Fruit fly (Drosophila melanogaster) whole organism, embryonic: ENCODE data around the gene CG6931.

Experiments used
- Bteb2 ChIP-seq: fragments of 200-800 bp; sonication (Bioruptor generic); optimal IDR thresholded peaks from 2 replicates; lab custom pipeline; 2016; ENCODE audit warnings: missing biosample characterization, missing genetic modification characterization
- CG10267 ChIP-seq: fragments of 200-800 bp; sonication (Bioruptor generic); optimal IDR thresholded peaks from 2 replicates; lab custom pipeline; 2018; ENCODE audit warnings: missing biosample characterization, mild to moderate bottlenecking, missing genetic modification characterization, moderate library complexity
- CG10462 ChIP-seq: fragments of 200-800 bp; sonication (Bioruptor generic); optimal IDR thresholded peaks from 2 replicates; lab custom pipeline; 2016; ENCODE audit warnings: missing biosample characterization, missing genetic modification characterization
- CG12219 ChIP-seq: fragments of 200-800 bp; sonication (Bioruptor generic); optimal IDR thresholded peaks from 3 replicates; lab custom pipeline; 2018; ENCODE audit warnings: missing biosample characterization, mild to moderate bottlenecking, missing genetic modification characterization
- CG13775 ChIP-seq: fragments of 200-800 bp; sonication (Bioruptor generic); optimal IDR thresholded peaks from 3 replicates; lab custom pipeline; 2017; ENCODE audit warnings: missing biosample characterization, mild to moderate bottlenecking, missing genetic modification characterization
- CG15601 ChIP-seq: fragments of 200-800 bp; sonication (Bioruptor generic); optimal IDR thresholded peaks from 3 replicates; lab custom pipeline; 2019; ENCODE audit warnings: missing biosample characterization, mild to moderate bottlenecking, missing genetic modification characterization, moderate library complexity
- CG16779 ChIP-seq: fragments of 200-800 bp; sonication (Bioruptor generic); IDR thresholded peaks from 2 replicates; pipeline ENCODE4 v1.3.6; 2022; ENCODE audit warnings: missing biosample characterization, missing genetic modification characterization
- CG17612 ChIP-seq: fragments of 200-800 bp; sonication (Bioruptor generic); IDR thresholded peaks from 2 replicates; pipeline ENCODE4 v1.3.6; 2022; ENCODE audit warnings: missing biosample characterization, missing genetic modification characterization
- CG2678 ChIP-seq: fragments of 200-800 bp; sonication (Bioruptor generic); optimal IDR thresholded peaks from 3 replicates; lab custom pipeline; 2019; ENCODE audit warnings: missing biosample characterization, mild to moderate bottlenecking, missing genetic modification characterization, moderate library complexity
- CG32532 ChIP-seq: fragments of 200-800 bp; sonication (Bioruptor generic); IDR thresholded peaks from 2 replicates; pipeline ENCODE4 v1.3.6; 2022; ENCODE audit warnings: missing biosample characterization, missing genetic modification characterization
- CG32767 ChIP-seq: fragments of 200-800 bp; sonication (Bioruptor generic); IDR thresholded peaks from 2 replicates; pipeline ENCODE4 v1.3.6; 2022; ENCODE audit warnings: missing biosample characterization, missing genetic modification characterization
- CG34376 ChIP-seq: fragments of 200-800 bp; sonication (Bioruptor generic); optimal IDR thresholded peaks from 2 replicates; lab custom pipeline; 2018; ENCODE audit warnings: missing biosample characterization, mild to moderate bottlenecking, missing genetic modification characterization
- CG3847 ChIP-seq: fragments of 200-800 bp; sonication (Bioruptor generic); IDR thresholded peaks from 2 replicates; pipeline ENCODE4 v1.3.6; 2022; ENCODE audit warnings: missing biosample characterization, missing genetic modification characterization
- CG5953 ChIP-seq: fragments of 200-800 bp; sonication (Bioruptor generic); IDR thresholded peaks from 2 replicates; pipeline ENCODE4 v1.3.6; 2022; ENCODE audit warnings: missing biosample characterization, missing genetic modification characterization
- CG7987 ChIP-seq: fragments of 200-800 bp; sonication (Bioruptor generic); optimal IDR thresholded peaks from 2 replicates; lab custom pipeline; 2018; ENCODE audit warnings: missing biosample characterization, mild to moderate bottlenecking, missing genetic modification characterization, moderate library complexity
- ERR ChIP-seq: fragments of 200-800 bp; sonication (Bioruptor generic); optimal IDR thresholded peaks from 2 replicates; lab custom pipeline; 2016; ENCODE audit warnings: missing biosample characterization, missing genetic modification characterization
- Gug ChIP-seq: fragments of 200-800 bp; sonication (Bioruptor generic); IDR thresholded peaks from 4 replicates; pipeline ENCODE4 v1.3.6; 2022; ENCODE audit warnings: missing biosample characterization, missing genetic modification characterization
- Hr3 ChIP-seq: fragments of 200-800 bp; sonication (Bioruptor generic); optimal IDR thresholded peaks from 3 replicates; lab custom pipeline; 2016; ENCODE audit warnings: missing biosample characterization, missing genetic modification characterization
- MBD-R2 ChIP-seq: fragments of 200-800 bp; sonication (Bioruptor generic); IDR thresholded peaks from 2 replicates; pipeline ENCODE4 v1.3.6; 2022; ENCODE audit warnings: missing biosample characterization, missing genetic modification characterization
- Mes4 ChIP-seq: fragments of 200-800 bp; sonication (Bioruptor generic); optimal IDR thresholded peaks from 2 replicates; lab custom pipeline; 2016; ENCODE audit warnings: missing biosample characterization, missing genetic modification characterization
- NK7.1 ChIP-seq: fragments of 200-800 bp; sonication (Bioruptor generic); optimal IDR thresholded peaks from 3 replicates; lab custom pipeline; 2016; ENCODE audit warnings: missing biosample characterization, missing genetic modification characterization
- Oli ChIP-seq: fragments of 200-800 bp; sonication (Bioruptor generic); optimal IDR thresholded peaks from 2 replicates; lab custom pipeline; 2018; ENCODE audit warnings: missing biosample characterization, mild to moderate bottlenecking, missing genetic modification characterization, moderate library complexity
- Side ChIP-seq: fragments of 200-800 bp; sonication (Bioruptor generic); optimal IDR thresholded peaks from 2 replicates; lab custom pipeline; 2016; ENCODE audit warnings: missing biosample characterization, missing genetic modification characterization
- Taf1 ChIP-seq: fragments of 200-800 bp; sonication (Bioruptor generic); IDR thresholded peaks from 2 replicates; pipeline ENCODE4 v1.3.6; 2022; ENCODE audit warnings: missing biosample characterization, missing genetic modification characterization
- ase ChIP-seq: fragments of 200-800 bp; sonication (Bioruptor generic); IDR thresholded peaks from 3 replicates; pipeline ENCODE4 v1.3.6; 2022; ENCODE audit warnings: missing biosample characterization, missing genetic modification characterization
- br ChIP-seq: fragments of >200 bp; optimal IDR thresholded peaks from 2 replicates; lab custom pipeline; 2017
- cas ChIP-seq: fragments of 200-800 bp; sonication (Bioruptor generic); IDR thresholded peaks from 2 replicates; pipeline ENCODE4 v1.3.6; 2022; ENCODE audit warnings: missing biosample characterization, missing genetic modification characterization
- cato ChIP-seq: fragments of 200-800 bp; sonication (Bioruptor generic); optimal IDR thresholded peaks from 2 replicates; lab custom pipeline; 2016; ENCODE audit warnings: missing biosample characterization, missing genetic modification characterization, borderline replicate concordance
- crp ChIP-seq, 2 experiments: fragments of 200-800 bp; sonication (Bioruptor generic); optimal IDR thresholded peaks; 2 replicates in 1 of 2; 3 replicates in 1 of 2; lab custom pipeline; 2017; ENCODE audit warnings: missing biosample characterization in 2 of 2, missing genetic modification characterization in 2 of 2, mild to moderate bottlenecking in 1 of 2, moderate library complexity in 1 of 2
- cwo ChIP-seq: fragments of 200-800 bp; sonication (Bioruptor generic); optimal IDR thresholded peaks from 3 replicates; lab custom pipeline; 2017; ENCODE audit warnings: missing biosample characterization, missing genetic modification characterization, mild to moderate bottlenecking, moderate library complexity, missing genetic modification reagents
- dmrt99B ChIP-seq: fragments of 200-800 bp; sonication (Bioruptor generic); optimal IDR thresholded peaks from 2 replicates; lab custom pipeline; 2018; ENCODE audit warnings: missing biosample characterization, mild to moderate bottlenecking, missing genetic modification characterization, moderate library complexity
- en ChIP-seq: fragments of 200-800 bp; sonication (Bioruptor generic); optimal IDR thresholded peaks from 2 replicates; lab custom pipeline; 2016; ENCODE audit warnings: missing biosample characterization, missing genetic modification characterization
- eyg ChIP-seq: fragments of 200-800 bp; sonication (Bioruptor generic); optimal IDR thresholded peaks from 3 replicates; lab custom pipeline; 2016; ENCODE audit warnings: missing biosample characterization, missing genetic modification characterization
- hb ChIP-seq: fragments of 200-800 bp; sonication (Bioruptor generic); IDR thresholded peaks from 3 replicates; pipeline ENCODE4 v1.3.6; 2022; ENCODE audit warnings: missing biosample characterization, missing genetic modification characterization; ENCODE audit not compliant: partially characterized antibody
- inv ChIP-seq: fragments of 200-800 bp; sonication (Bioruptor generic); IDR thresholded peaks from 2 replicates; pipeline ENCODE4 v1.3.6; 2022; ENCODE audit warnings: missing biosample characterization, missing genetic modification characterization; ENCODE audit not compliant: partially characterized antibody
- lbe ChIP-seq: fragments of 200-800 bp; sonication (Bioruptor generic); optimal IDR thresholded peaks from 2 replicates; lab custom pipeline; 2016; ENCODE audit warnings: missing biosample characterization, mild to moderate bottlenecking, missing genetic modification characterization
- mld ChIP-seq: fragments of 200-800 bp; sonication (Bioruptor generic); IDR thresholded peaks from 3 replicates; pipeline ENCODE4 v1.3.6; 2022; ENCODE audit warnings: missing biosample characterization, missing genetic modification characterization; ENCODE audit not compliant: partially characterized antibody
- nerfin-2 ChIP-seq: fragments of 200-800 bp; sonication (Bioruptor generic); IDR thresholded peaks from 2 replicates; pipeline ENCODE4 v1.3.6; 2022; ENCODE audit warnings: missing biosample characterization, missing genetic modification characterization; ENCODE audit not compliant: partially characterized antibody
- p53 ChIP-seq: fragments of 200-800 bp; sonication (Bioruptor generic); optimal IDR thresholded peaks from 2 replicates; lab custom pipeline; 2016; ENCODE audit warnings: missing biosample characterization, missing genetic modification characterization
- rib ChIP-seq: fragments of 200-800 bp; sonication (Bioruptor generic); IDR thresholded peaks from 2 replicates; pipeline ENCODE4 v1.3.6; 2022; ENCODE audit warnings: missing biosample characterization, missing genetic modification characterization
- run ChIP-seq: fragments of 200-800 bp; sonication (Bioruptor generic); optimal IDR thresholded peaks from 3 replicates; lab custom pipeline; 2018; ENCODE audit warnings: missing biosample characterization, mild to moderate bottlenecking, missing genetic modification characterization
- sd ChIP-seq: fragments of 200-800 bp; sonication (Bioruptor generic); optimal IDR thresholded peaks from 3 replicates; lab custom pipeline; 2018; ENCODE audit warnings: missing biosample characterization, mild to moderate bottlenecking, missing genetic modification characterization, moderate library complexity
- sug ChIP-seq: fragments of 200-800 bp; optimal IDR thresholded peaks from 2 replicates; lab custom pipeline; 2019; ENCODE audit warnings: missing biosample characterization, mild to moderate bottlenecking, missing genetic modification characterization, moderate library complexity
- tna ChIP-seq: fragments of 200-800 bp; sonication (Bioruptor generic); IDR thresholded peaks from 2 replicates; pipeline ENCODE4 v1.3.6; 2022; ENCODE audit warnings: missing biosample characterization, missing genetic modification characterization; ENCODE audit not compliant: partially characterized antibody
- trh ChIP-seq: fragments of 200-800 bp; sonication (Bioruptor generic); optimal IDR thresholded peaks from 2 replicates; lab custom pipeline; 2016; ENCODE audit warnings: missing biosample characterization, missing genetic modification characterization
- twi ChIP-seq: fragments of 200-800 bp; optimal IDR thresholded peaks from 2 replicates; lab custom pipeline; 2019; ENCODE audit warnings: missing biosample characterization, mild to moderate bottlenecking, missing genetic modification characterization, moderate library complexity
- z ChIP-seq: fragments of 200-800 bp; sonication (Bioruptor generic); IDR thresholded peaks from 3 replicates; pipeline ENCODE4 v1.3.6; 2022; ENCODE audit warnings: missing biosample characterization, missing genetic modification characterization

The CG6931 gene

dm6 chr3L:12002321-12003248, 12.0 kb downstream of the CG6931 start, which contains the start of the genes Pop2 and CG6928 (continued):
- TF ChIP-seq dmrt99B (tag; lab: Kevin White, UChicago): no peak
- TF ChIP-seq CG32767 (GFP tag; lab: Robert Waterston, UW): no peak; the same call in 1 of the 2 replicates
- no peak for TF ChIP-seq br (lab: Kevin White, UChicago)
- TF ChIP-seq CG34376 (GFP tag; lab: Kevin White, UChicago): peak; percentile 22
- TF ChIP-seq crp (GFP tag; optimal IDR thresholded peaks at IDR 0.05; lab: Kevin White, UChicago): peak; percentile 83 to 94
- TF ChIP-seq CG7987: no peak
- peak; percentile 67 for TF ChIP-seq sug (tag; lab: Kevin White, UChicago)
- TF ChIP-seq trh: peak; percentile 55
- TF ChIP-seq Taf1 (GFP tag; lab: Robert Waterston, UW): peak; percentile 27; the same call in 1 of the 2 replicates
- peak; percentile 16; the same call in 1 of the 3 replicates for TF ChIP-seq mld (GFP tag; lab: Robert Waterston, UW)
- no peak for TF ChIP-seq CG12219 (GFP tag; lab: Kevin White, UChicago)
- TF ChIP-seq CG17612 (GFP tag; lab: Robert Waterston, UW): no peak
- peak; percentile 13 for TF ChIP-seq CG10462 (GFP tag; lab: Kevin White, UChicago)
- no peak for TF ChIP-seq ase (GFP tag; lab: Robert Waterston, UW)
- TF ChIP-seq inv: peak; percentile 75
- TF ChIP-seq Oli (tag; lab: Kevin White, UChicago): peak; percentile 44
- TF ChIP-seq en: no peak

dm6 chr3L:12003457-12003856, 12.9 kb downstream of the CG6931 start:
- TF ChIP-seq sd (tag; lab: Kevin White, UChicago) (peak; percentile 35), Bteb2 (GFP tag; lab: Kevin White, UChicago) (no peak), cwo (GFP tag; lab: Kevin White, UChicago) (peak; percentile 56), CG2678 (tag; lab: Kevin White, UChicago) (no peak), CG16779 (GFP tag; lab: Robert Waterston, UW) (no peak), NK7.1 (GFP tag; lab: Kevin White, UChicago) (no peak), cas (GFP tag; lab: Robert Waterston, UW) (no peak), lbe (GFP tag; lab: Kevin White, UChicago) (no peak), run (tag; lab: Kevin White, UChicago) (no peak), z (no peak), Mes4 (GFP tag; lab: Kevin White, UChicago) (no peak), cato (GFP tag; lab: Kevin White, UChicago) (no peak), hb (GFP tag; lab: Robert Waterston, UW) (no peak), CG5953 (no peak), eyg (GFP tag; lab: Kevin White, UChicago) (no peak), Side (GFP tag; lab: Kevin White, UChicago) (no peak)

- no peak for TF ChIP-seq Gug (GFP tag; lab: Robert Waterston, UW)
- TF ChIP-seq MBD-R2 (GFP tag; lab: Robert Waterston, UW): no peak
- no peak for TF ChIP-seq Hr3
- no peak for TF ChIP-seq CG10267
- TF ChIP-seq p53 (GFP tag; lab: Kevin White, UChicago): no peak
- no peak for TF ChIP-seq CG13775 (GFP tag; lab: Kevin White, UChicago)
- TF ChIP-seq nerfin-2: no peak
- no peak for TF ChIP-seq CG3847
- no peak for TF ChIP-seq dmrt99B (tag; lab: Kevin White, UChicago)
- TF ChIP-seq CG32532 (GFP tag; lab: Robert Waterston, UW): no peak
- TF ChIP-seq rib (GFP tag; lab: Robert Waterston, UW): peak; percentile 11; the same call in 1 of the 2 replicates
- no peak for TF ChIP-seq twi (tag; lab: Kevin White, UChicago)
- TF ChIP-seq ERR (GFP tag; lab: Kevin White, UChicago): no peak
- TF ChIP-seq cwo (GFP tag; lab: Kevin White, UChicago): peak; percentile 74
- peak; percentile 53 for TF ChIP-seq CG15601
- no peak for TF ChIP-seq tna (GFP tag; lab: Robert Waterston, UW)
Observed at dm6 chr3L:12004136-12004535, 13.6 kb downstream of the CG6931 start.
